Worm (Caenorhabditis elegans) whole organism, L2 larva: Measurements from ENCODE around the gene F44E7.4.

Source experiments
- F13H6.1 ChIP-seq: sonication (generic microtip); optimal IDR thresholded peaks from 2 replicates; lab custom pipeline; 2016; ENCODE audit warnings: missing genetic modification characterization, missing compliant biosample characterization
- Y55F3AM.14 ChIP-seq: fragments of 200-800 bp; sonication (Bioruptor generic); optimal IDR thresholded peaks from 2 replicates; lab custom pipeline; 2018; ENCODE audit warnings: mild to moderate bottlenecking, missing genetic modification characterization, missing compliant biosample characterization
- ama-1 ChIP-seq: fragments of 150-350 bp; optimal IDR thresholded peaks from 2 replicates; lab custom pipeline; 2018; ENCODE audit warnings: inconsistent platforms
- blmp-1 ChIP-seq: sonication (generic microtip); optimal IDR thresholded peaks from 2 replicates; lab custom pipeline; 2017; ENCODE audit warnings: missing genetic modification characterization, mild to moderate bottlenecking, missing compliant biosample characterization, antibody characterized with exemption, moderate library complexity; ENCODE audit not compliant: insufficient read depth
- ceh-82 ChIP-seq: fragments of 150-350 bp; optimal IDR thresholded peaks from 2 replicates; lab custom pipeline; 2014; ENCODE audit warnings: missing biosample characterization, missing genetic modification characterization
- dmd-4 ChIP-seq: sonication (generic microtip); optimal IDR thresholded peaks from 2 replicates; lab custom pipeline; 2017; ENCODE audit warnings: missing biosample characterization, missing genetic modification characterization
- egl-27 ChIP-seq: sonication (generic microtip); optimal IDR thresholded peaks from 3 replicates; lab custom pipeline; 2017; ENCODE audit warnings: missing biosample characterization, missing genetic modification reagents, missing genetic modification characterization
- elt-3 ChIP-seq: sonication (generic microtip); optimal IDR thresholded peaks from 2 replicates; lab custom pipeline; 2017; ENCODE audit warnings: missing biosample characterization, missing genetic modification characterization
- gmeb-1 ChIP-seq: fragments of 150-350 bp; optimal IDR thresholded peaks from 2 replicates; lab custom pipeline; 2014; ENCODE audit warnings: missing biosample characterization, missing genetic modification characterization
- lin-13 ChIP-seq: fragments of 150-350 bp; optimal IDR thresholded peaks from 2 replicates; lab custom pipeline; 2014; ENCODE audit warnings: missing biosample characterization, missing genetic modification reagents, missing genetic modification characterization
- lin-39 ChIP-seq: fragments of 150-350 bp; optimal IDR thresholded peaks from 2 replicates; lab custom pipeline; 2014; ENCODE audit warnings: missing biosample characterization, missing genetic modification reagents, missing genetic modification characterization
- lsy-2 ChIP-seq, 2 experiments: fragments of 150-350 bp in 1 of 2; sonication (generic microtip) in 1 of 2; optimal IDR thresholded peaks; 2 replicates each; lab custom pipeline; 2014 to 2017; ENCODE audit warnings: missing biosample characterization in 2 of 2, missing genetic modification characterization in 2 of 2
- mab-5 ChIP-seq: fragments of 150-350 bp; optimal IDR thresholded peaks from 2 replicates; lab custom pipeline; 2014; ENCODE audit warnings: missing biosample characterization, missing genetic modification characterization
- mbf-1 ChIP-seq: sonication (generic microtip); optimal IDR thresholded peaks from 2 replicates; lab custom pipeline; 2017; ENCODE audit warnings: missing biosample characterization, missing genetic modification characterization
- mdl-1 ChIP-seq, 2 experiments: fragments of 150-350 bp in 1 of 2; sonication (generic microtip) in 1 of 2; optimal IDR thresholded peaks; 2 replicates each; lab custom pipeline; 2017; ENCODE audit warnings: missing biosample characterization in 2 of 2, missing genetic modification characterization in 2 of 2
- nhr-11 ChIP-seq: fragments of 150-350 bp; optimal IDR thresholded peaks from 2 replicates; lab custom pipeline; 2014; ENCODE audit warnings: missing biosample characterization, missing genetic modification characterization
- nhr-12 ChIP-seq: fragments of 150-350 bp; optimal IDR thresholded peaks from 2 replicates; lab custom pipeline; 2014; ENCODE audit warnings: missing biosample characterization, missing genetic modification characterization
- nhr-129 ChIP-seq: fragments of 150-350 bp; optimal IDR thresholded peaks from 2 replicates; lab custom pipeline; 2014; ENCODE audit warnings: missing biosample characterization, missing genetic modification characterization
- nhr-21 ChIP-seq: fragments of 150-350 bp; optimal IDR thresholded peaks from 2 replicates; lab custom pipeline; 2014; ENCODE audit warnings: missing biosample characterization, missing genetic modification characterization
- nhr-23 ChIP-seq: fragments of 150-350 bp; optimal IDR thresholded peaks from 2 replicates; lab custom pipeline; 2014; ENCODE audit warnings: missing biosample characterization, missing genetic modification reagents, missing genetic modification characterization
- nhr-237 ChIP-seq: fragments of 150-350 bp; optimal IDR thresholded peaks from 2 replicates; lab custom pipeline; 2014; ENCODE audit warnings: missing biosample characterization, missing genetic modification characterization
- nhr-25 ChIP-seq: fragments of 150-350 bp; sonication (generic microtip); optimal IDR thresholded peaks from 3 replicates; lab custom pipeline; 2014; ENCODE audit warnings: missing biosample characterization, missing genetic modification characterization
- nhr-6 ChIP-seq: fragments of 150-350 bp; optimal IDR thresholded peaks from 2 replicates; lab custom pipeline; 2014; ENCODE audit warnings: missing biosample characterization, missing genetic modification characterization
- nhr-77 ChIP-seq: fragments of 150-350 bp; optimal IDR thresholded peaks from 2 replicates; lab custom pipeline; 2014; ENCODE audit warnings: missing biosample characterization, missing genetic modification characterization
- peb-1 ChIP-seq: fragments of 150-350 bp; optimal IDR thresholded peaks from 2 replicates; lab custom pipeline; 2014; ENCODE audit warnings: missing biosample characterization, missing genetic modification characterization
- sem-4 ChIP-seq: fragments of 150-350 bp; optimal IDR thresholded peaks from 2 replicates; lab custom pipeline; 2014; ENCODE audit warnings: missing biosample characterization, missing genetic modification reagents, missing genetic modification characterization
- sma-3 ChIP-seq: sonication (generic microtip); optimal IDR thresholded peaks from 2 replicates; lab custom pipeline; 2016; ENCODE audit warnings: missing genetic modification reagents, missing genetic modification characterization, missing compliant biosample characterization
- sma-9 ChIP-seq, 2 experiments: fragments of 150-350 bp in 1 of 2; sonication (generic microtip) in 1 of 2; optimal IDR thresholded peaks; 2 replicates each; lab custom pipeline; 2014 to 2016; ENCODE audit warnings: missing genetic modification characterization in 2 of 2, mild to moderate bottlenecking in 1 of 2, missing biosample characterization in 1 of 2, missing compliant biosample characterization in 1 of 2, missing genetic modification reagents in 1 of 2, moderate library complexity in 1 of 2
- snpc-4 ChIP-seq: fragments of 150-350 bp; optimal IDR thresholded peaks from 2 replicates; lab custom pipeline; 2014; ENCODE audit warnings: missing biosample characterization, missing genetic modification characterization
- unc-39 ChIP-seq: fragments of 150-350 bp; optimal IDR thresholded peaks from 2 replicates; lab custom pipeline; 2014; ENCODE audit warnings: missing biosample characterization, missing genetic modification characterization
- unc-62 ChIP-seq: fragments of 150-350 bp; optimal IDR thresholded peaks from 2 replicates; lab custom pipeline; 2014; ENCODE audit warnings: missing biosample characterization, missing genetic modification reagents, missing genetic modification characterization
- zag-1 ChIP-seq: fragments of 150-350 bp; optimal IDR thresholded peaks from 2 replicates; lab custom pipeline; 2014; ENCODE audit warnings: missing biosample characterization, missing genetic modification characterization
- ztf-11 ChIP-seq: sonication (generic microtip); optimal IDR thresholded peaks from 2 replicates; lab custom pipeline; 2017; ENCODE audit warnings: missing biosample characterization, missing genetic modification characterization
- ztf-4 ChIP-seq: fragments of 150-350 bp; optimal IDR thresholded peaks from 2 replicates; lab custom pipeline; 2014; ENCODE audit warnings: missing biosample characterization, missing genetic modification characterization

F44E7.4 gene

ce11 chrV:5813060-5813659 is 36.4 kb upstream of the F44E7.4 start, which contains the start of gene ZC250.4:
Gene ZC250.4, minus strand, starts transcription at chrV:5813137.
- no peak for TF ChIP-seq mbf-1 (tag; lab: Kevin White, UChicago)
- TF ChIP-seq F13H6.1 (tag; lab: Kevin White, UChicago) = peak; percentile 41
- no peak for TF ChIP-seq unc-39 (tag; lab: Kevin White, UChicago)
- TF ChIP-seq Y55F3AM.14 (GFP tag; lab: Kevin White, UChicago) = no peak
- TF ChIP-seq gmeb-1 (tag; lab: Kevin White, UChicago) = no peak
- TF ChIP-seq nhr-237 (tag; lab: Kevin White, UChicago) = no peak
- TF ChIP-seq nhr-25 (tag; lab: Kevin White, UChicago) = peak; percentile 67
- no peak for TF ChIP-seq nhr-21
- peak; percentile 2 for TF ChIP-seq sma-9 (GFP tag; optimal IDR thresholded peaks at IDR 0.05; lab: Kevin White, UChicago)
- no peak for TF ChIP-seq sma-9 (tag; optimal IDR thresholded peaks at IDR 0.05; lab: Kevin White, UChicago)

ce11 chrV:5805467-5805866 is 28.7 kb upstream of the F44E7.4 start, which contains the start of gene ZC250.5:
Gene ZC250.5, plus strand, starts transcription at chrV:5805767.
- TF ChIP-seq nhr-23 = no peak
- no peak for TF ChIP-seq snpc-4 (tag; lab: Kevin White, UChicago)
- no peak for TF ChIP-seq nhr-21
- TF ChIP-seq nhr-6 (tag; lab: Kevin White, UChicago) = no peak
- TF ChIP-seq nhr-237 (tag; lab: Kevin White, UChicago) = no peak
- no peak for TF ChIP-seq sma-9 (GFP tag; optimal IDR thresholded peaks at IDR 0.05; lab: Kevin White, UChicago)
- TF ChIP-seq sma-9 (tag; optimal IDR thresholded peaks at IDR 0.05; lab: Kevin White, UChicago) = no peak
- no peak for TF ChIP-seq elt-3 (tag; lab: Kevin White, UChicago)
- no peak for TF ChIP-seq nhr-11 (tag; lab: Kevin White, UChicago)
- TF ChIP-seq lsy-2 (tag; optimal IDR thresholded peaks at IDR 0.05; lab: Kevin White, UChicago) = no peak
- TF ChIP-seq dmd-4 (tag; lab: Kevin White, UChicago) = no peak
- TF ChIP-seq lin-13 (GFP tag; lab: Kevin White, UChicago) = no peak
- no peak for TF ChIP-seq nhr-25 (tag; lab: Kevin White, UChicago)
- no peak for TF ChIP-seq zag-1 (tag; lab: Kevin White, UChicago)
- TF ChIP-seq Y55F3AM.14 (GFP tag; lab: Kevin White, UChicago) = no peak
- no peak for TF ChIP-seq sma-3 (GFP tag; lab: Kevin White, UChicago)
- TF ChIP-seq mbf-1 (tag; lab: Kevin White, UChicago) = no peak
- no peak for TF ChIP-seq sem-4 (tag; lab: Kevin White, UChicago)
- no peak for TF ChIP-seq egl-27 (tag; lab: Kevin White, UChicago)
- no peak for TF ChIP-seq ceh-82 (tag; lab: Kevin White, UChicago)

ce11 chrV:5799373-5799772 is 22.6 kb upstream of the F44E7.4 start, which contains the start of gene cyn-17:
Gene cyn-17, plus strand, starts transcription at chrV:5799673.
- no peak for TF ChIP-seq nhr-12 (tag; lab: Kevin White, UChicago)
- no peak for TF ChIP-seq unc-62
- no peak for TF ChIP-seq ztf-4
- no peak for TF ChIP-seq ceh-82 (tag; lab: Kevin White, UChicago)
- TF ChIP-seq nhr-129 (tag; lab: Kevin White, UChicago) = no peak
- TF ChIP-seq mdl-1 (tag; optimal IDR thresholded peaks at IDR 0.05; lab: Kevin White, UChicago) = no peak
- no peak for TF ChIP-seq ztf-11 (tag; lab: Kevin White, UChicago)
- TF ChIP-seq nhr-77 = no peak
- TF ChIP-seq gmeb-1 (tag; lab: Kevin White, UChicago) = no peak
- no peak for TF ChIP-seq peb-1 (tag; lab: Kevin White, UChicago)
- TF ChIP-seq nhr-23 = no peak
- TF ChIP-seq F13H6.1 (tag; lab: Kevin White, UChicago) = no peak
- TF ChIP-seq blmp-1 = no peak
- no peak for TF ChIP-seq sma-9 (GFP tag; optimal IDR thresholded peaks at IDR 0.05; lab: Kevin White, UChicago)
- TF ChIP-seq sma-9 (tag; optimal IDR thresholded peaks at IDR 0.05; lab: Kevin White, UChicago) = no peak
- TF ChIP-seq egl-27 (tag; lab: Kevin White, UChicago) = no peak
- no peak for TF ChIP-seq mab-5 (tag; lab: Kevin White, UChicago)

DNA sequence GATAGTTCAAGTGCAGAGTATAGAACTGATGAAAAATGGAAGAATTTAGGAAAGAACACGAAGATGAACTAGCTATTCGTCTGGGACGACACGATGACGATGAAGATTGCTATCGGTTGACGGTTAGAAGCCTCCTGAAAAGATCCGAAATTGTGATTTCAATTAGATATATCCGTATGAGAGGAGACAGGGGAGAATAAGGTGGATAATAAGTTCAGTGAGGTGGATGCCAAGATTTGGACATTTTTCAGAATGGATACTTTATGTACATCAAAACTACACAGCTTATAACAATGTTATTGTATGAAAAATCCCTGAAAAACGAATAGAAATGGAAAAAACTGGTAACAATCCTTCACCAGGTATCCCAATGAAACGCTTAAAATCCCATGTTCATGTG is 21.4 kb upstream of the F44E7.4 start, which contains the start of gene nstp-3:
nstp-3 (minus strand) TSS at position 101 of the 400 bp plus-strand sequence.
- TF ChIP-seq lin-39 (tag; lab: Kevin White, UChicago) = no peak
- TF ChIP-seq nhr-23 = no peak
- no peak for TF ChIP-seq ztf-4
- TF ChIP-seq elt-3 (tag; lab: Kevin White, UChicago) = no peak
- TF ChIP-seq nhr-77 = no peak
- TF ChIP-seq zag-1 (tag; lab: Kevin White, UChicago) = no peak
- TF ChIP-seq ama-1 (lab: Kevin White, UChicago) = no peak
- no peak for TF ChIP-seq mdl-1 (tag; optimal IDR thresholded peaks at IDR 0.05; lab: Kevin White, UChicago)
- TF ChIP-seq ceh-82 (tag; lab: Kevin White, UChicago) = no peak
- TF ChIP-seq blmp-1 = no peak
- TF ChIP-seq sem-4 (tag; lab: Kevin White, UChicago) = no peak
